Fruit fly (Drosophila melanogaster) whole organism, pupa: ENCODE measurements around the gene Dref.

Source experiments
- CG12605 ChIP-seq: fragments of 200-800 bp; sonication (Bioruptor generic); IDR thresholded peaks from 2 replicates; pipeline ENCODE4 v1.3.6; 2022; ENCODE audit warnings: missing biosample characterization, missing genetic modification characterization
- CG15710 ChIP-seq: fragments of 200-800 bp; sonication (Bioruptor generic); optimal IDR thresholded peaks from 2 replicates; lab custom pipeline; 2018; ENCODE audit warnings: missing biosample characterization, mild to moderate bottlenecking, missing genetic modification characterization, moderate library complexity
- D1 ChIP-seq: fragments of 200-800 bp; sonication (Bioruptor generic); optimal IDR thresholded peaks from 2 replicates; lab custom pipeline; 2018; ENCODE audit warnings: missing biosample characterization, mild to moderate bottlenecking, missing genetic modification characterization, moderate library complexity
- Snoo ChIP-seq: fragments of 200-800 bp; sonication (Bioruptor generic); optimal IDR thresholded peaks from 3 replicates; lab custom pipeline; 2017; ENCODE audit warnings: missing biosample characterization, mild to moderate bottlenecking, missing genetic modification characterization, inconsistent platforms
- fd96Ca ChIP-seq: fragments of 200-800 bp; sonication (Bioruptor generic); IDR thresholded peaks from 3 replicates; pipeline ENCODE4 v1.3.6; 2022; ENCODE audit warnings: missing biosample characterization, missing genetic modification characterization

- TF ChIP-seq Snoo (no peak), CG12605 (GFP tag; lab: Robert Waterston, UW) (no peak), D1 (tag; lab: Kevin White, UChicago) (no peak), fd96Ca (GFP tag; lab: Robert Waterston, UW) (no peak), CG15710 (tag; lab: Kevin White, UChicago) (no peak)
These were observed 23.5 kb downstream of the Dref start for dm6 chr2L:9943521-9943920.
